Worm (Caenorhabditis elegans): ENCODE measurements around the gene mcp-1.

DNA sequence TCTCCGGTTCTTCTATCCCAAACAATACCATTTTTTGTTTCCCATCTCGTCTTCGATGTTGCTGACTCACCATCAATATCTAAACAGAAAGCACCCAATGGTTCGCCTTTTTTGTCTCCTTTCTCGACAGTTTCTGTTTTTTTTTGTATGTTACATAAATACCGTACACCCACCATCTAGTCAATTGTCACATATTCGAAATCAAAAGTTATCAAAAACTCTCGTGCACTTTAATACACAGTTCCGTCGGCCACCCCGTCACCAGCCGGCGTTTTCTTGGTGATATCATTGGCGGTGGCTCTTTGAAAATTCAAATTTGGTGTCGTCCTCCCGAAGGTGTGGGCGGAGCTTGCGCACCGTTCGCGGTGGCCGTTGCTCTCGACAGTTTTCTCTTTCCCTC, 46.3 kb downstream of the mcp-1 start:
- TF ChIP-seq nhr-237 (tag; optimal IDR thresholded peaks at IDR 0.05) (no peak), nhr-76 (tag; optimal IDR thresholded peaks at IDR 0.05) (no peak), unc-62 (GFP tag; optimal IDR thresholded peaks at IDR 0.05) (no peak), pha-4 (tag; optimal IDR thresholded peaks at IDR 0.05) (no peak), elt-3 (tag; optimal IDR thresholded peaks at IDR 0.05) (no peak), tbx-8 (GFP tag; optimal IDR thresholded peaks at IDR 0.05) (no peak), sptf-1 (tag; optimal IDR thresholded peaks at IDR 0.05) (no peak), ztf-11 (tag; optimal IDR thresholded peaks at IDR 0.05) (no peak), nhr-12 (tag; optimal IDR thresholded peaks at IDR 0.05) (no peak), lin-32 (GFP tag; optimal IDR thresholded peaks at IDR 0.05) (no peak), nhr-28 (tag; optimal IDR thresholded peaks at IDR 0.05) (no peak), zip-8 (tag; optimal IDR thresholded peaks at IDR 0.05) (no peak), lsy-2 (tag; optimal IDR thresholded peaks at IDR 0.05) (no peak), snpc-4 (tag; optimal IDR thresholded peaks at IDR 0.05) (no peak)
